Fruit fly (Drosophila melanogaster) whole organism, prepupa: ENCODE results near the gene tna.

Experiments used
- CG10669 ChIP-seq: fragments of 200-800 bp; sonication (Bioruptor generic); optimal IDR thresholded peaks from 3 replicates; lab custom pipeline; 2018; ENCODE audit warnings: missing biosample characterization, mild to moderate bottlenecking, missing genetic modification characterization, moderate library complexity
- CG6854 ChIP-seq: fragments of 200-800 bp; sonication (Bioruptor generic); optimal IDR thresholded peaks from 2 replicates; lab custom pipeline; 2017; ENCODE audit warnings: missing biosample characterization, mild to moderate bottlenecking, missing genetic modification characterization
- CG8119 ChIP-seq: fragments of 200-800 bp; sonication (Bioruptor generic); IDR thresholded peaks from 3 replicates; pipeline ENCODE4 v1.3.6; 2022; ENCODE audit warnings: missing biosample characterization, missing genetic modification characterization
- Eip78C ChIP-seq: fragments of 200-800 bp; sonication (Bioruptor generic); peaks from one replicate; lab custom pipeline; 2016; ENCODE audit warnings: missing biosample characterization, missing genetic modification characterization
- Gug ChIP-seq: fragments of 200-800 bp; sonication (Bioruptor generic); IDR thresholded peaks from 2 replicates; pipeline ENCODE4 v1.3.6; 2022; ENCODE audit warnings: missing biosample characterization, missing genetic modification characterization
- Hr39 ChIP-seq: fragments of 200-800 bp; sonication (Bioruptor generic); optimal IDR thresholded peaks from 2 replicates; lab custom pipeline; 2016; ENCODE audit warnings: missing biosample characterization, missing genetic modification characterization
- acj6 ChIP-seq: fragments of 200-800 bp; sonication (Bioruptor generic); optimal IDR thresholded peaks from 3 replicates; lab custom pipeline; 2016; ENCODE audit warnings: missing biosample characterization, missing genetic modification characterization
- eg ChIP-seq: fragments of 200-800 bp; sonication (Bioruptor generic); IDR thresholded peaks from 3 replicates; pipeline ENCODE4 v1.3.6; 2022; ENCODE audit warnings: missing biosample characterization, missing genetic modification characterization
- fd85E ChIP-seq: fragments of 200-800 bp; sonication (Bioruptor generic); optimal IDR thresholded peaks from 3 replicates; lab custom pipeline; 2016; ENCODE audit warnings: missing biosample characterization, missing genetic modification characterization
- ss ChIP-seq, 2 experiments: fragments of 200-800 bp; sonication (Bioruptor generic); optimal IDR thresholded peaks; 2 replicates in 1 of 2; 3 replicates in 1 of 2; lab custom pipeline; 2017 to 2018; ENCODE audit warnings: mild to moderate bottlenecking in 2 of 2, missing biosample characterization in 2 of 2, missing genetic modification characterization in 2 of 2, moderate library complexity in 1 of 2
- vri ChIP-seq: fragments of 200-800 bp; sonication (Bioruptor generic); optimal IDR thresholded peaks from 3 replicates; lab custom pipeline; 2016; ENCODE audit warnings: missing biosample characterization, mild to moderate bottlenecking, missing genetic modification characterization

- no peak for TF ChIP-seq fd85E (GFP tag; lab: Kevin White, UChicago)
- no peak for TF ChIP-seq vri (GFP tag; lab: Kevin White, UChicago)
- no peak for TF ChIP-seq Gug (GFP tag; lab: Robert Waterston, UW)
- no peak for TF ChIP-seq eg (GFP tag; lab: Robert Waterston, UW)
- no peak for TF ChIP-seq acj6 (GFP tag; lab: Kevin White, UChicago)
- no peak for TF ChIP-seq CG8119
- TF ChIP-seq CG10669 = no peak
- TF ChIP-seq ss (GFP tag; optimal IDR thresholded peaks at IDR 0.05; lab: Kevin White, UChicago) = no peak
- no peak for TF ChIP-seq Eip78C (GFP tag; lab: Kevin White, UChicago)
- TF ChIP-seq CG6854 = no peak
- no peak for TF ChIP-seq Hr39 (GFP tag; lab: Kevin White, UChicago)
Observed at dm6 chr3L:10891414-10891813, 56.1 kb downstream of the tna start, which contains the start of gene Cpr67Fa2.
